Worm (Caenorhabditis elegans) whole organism, late embryonic: Measurements from ENCODE around the gene nhr-58.

ENCODE experiments used
- C38D4.7 ChIP-seq: fragments of 200-800 bp; sonication (Bioruptor generic); optimal IDR thresholded peaks from 2 replicates; lab custom pipeline; 2018; ENCODE audit warnings: mild to moderate bottlenecking, missing genetic modification characterization, moderate library complexity, missing compliant biosample characterization
- K02D7.2 ChIP-seq: sonication (generic microtip); optimal IDR thresholded peaks from 2 replicates; lab custom pipeline; 2017; ENCODE audit warnings: mild to moderate bottlenecking, missing genetic modification characterization, missing compliant biosample characterization
- K09A11.1 ChIP-seq: sonication (generic microtip); optimal IDR thresholded peaks from 2 replicates; lab custom pipeline; 2017; ENCODE audit warnings: antibody characterized with exemption, mild to moderate bottlenecking, missing genetic modification characterization, missing compliant biosample characterization; ENCODE audit not compliant: insufficient read depth
- T23F11.4 ChIP-seq: fragments of 200-800 bp; sonication (Bioruptor generic); optimal IDR thresholded peaks from 2 replicates; lab custom pipeline; 2018; ENCODE audit warnings: mild to moderate bottlenecking, missing genetic modification characterization, missing compliant biosample characterization
- Y22D7AL.16 ChIP-seq: sonication (generic microtip); optimal IDR thresholded peaks from 2 replicates; lab custom pipeline; 2016; ENCODE audit warnings: missing genetic modification characterization, missing compliant biosample characterization
- ahr-1 ChIP-seq: sonication (generic microtip); optimal IDR thresholded peaks from 2 replicates; lab custom pipeline; 2016; ENCODE audit warnings: missing genetic modification characterization, missing compliant biosample characterization
- ama-1 ChIP-seq: fragments of 150-350 bp; optimal IDR thresholded peaks from 2 replicates; lab custom pipeline; 2014
- ceh-14 ChIP-seq: sonication (generic microtip); optimal IDR thresholded peaks from 2 replicates; lab custom pipeline; 2016; ENCODE audit warnings: missing genotype, missing genetic modification characterization, missing compliant biosample characterization
- ceh-22 ChIP-seq: sonication (generic microtip); optimal IDR thresholded peaks from 2 replicates; lab custom pipeline; 2017; ENCODE audit warnings: missing biosample characterization, missing genetic modification characterization
- ceh-30 ChIP-seq: fragments of 150-350 bp; optimal IDR thresholded peaks from 2 replicates; lab custom pipeline; 2014; ENCODE audit warnings: missing biosample characterization, missing genetic modification characterization
- ceh-34 ChIP-seq: sonication (generic microtip); optimal IDR thresholded peaks from 2 replicates; lab custom pipeline; 2016; ENCODE audit warnings: mild to moderate bottlenecking, missing genetic modification characterization, missing compliant biosample characterization
- ceh-45 ChIP-seq: fragments of 200-800 bp; sonication (Bioruptor generic); IDR thresholded peaks from 2 replicates; pipeline ENCODE4 v1.3.6; 2022; ENCODE audit warnings: missing genetic modification reagents, missing genetic modification characterization, missing compliant biosample characterization
- ceh-9 ChIP-seq: sonication (generic microtip); optimal IDR thresholded peaks from 2 replicates; lab custom pipeline; 2016; ENCODE audit warnings: mild to moderate bottlenecking, missing genetic modification characterization, inconsistent platforms, missing compliant biosample characterization
- che-1 ChIP-seq: sonication (generic microtip); optimal IDR thresholded peaks from 2 replicates; lab custom pipeline; 2016; ENCODE audit warnings: mild to moderate bottlenecking, missing genetic modification characterization, missing compliant biosample characterization
- dmd-4 ChIP-seq: sonication (generic microtip); optimal IDR thresholded peaks from 2 replicates; lab custom pipeline; 2016; ENCODE audit warnings: borderline replicate concordance, missing genetic modification characterization, missing compliant biosample characterization
- elt-2 ChIP-seq: sonication (generic microtip); optimal IDR thresholded peaks from 2 replicates; lab custom pipeline; 2016; ENCODE audit warnings: missing genetic modification reagents, missing genetic modification characterization, missing compliant biosample characterization
- elt-4 ChIP-seq: sonication (generic microtip); optimal IDR thresholded peaks from 2 replicates; lab custom pipeline; 2016; ENCODE audit warnings: missing genetic modification characterization, missing compliant biosample characterization
- gmeb-2 ChIP-seq: sonication (generic microtip); optimal IDR thresholded peaks from 2 replicates; lab custom pipeline; 2016; ENCODE audit warnings: missing genetic modification characterization, inconsistent platforms, missing compliant biosample characterization
- hlh-13 ChIP-seq: fragments of 200-800 bp; sonication (Bioruptor generic); optimal IDR thresholded peaks from 2 replicates; lab custom pipeline; 2018; ENCODE audit warnings: mild to moderate bottlenecking, missing genetic modification characterization, missing compliant biosample characterization
- hlh-15 ChIP-seq: sonication (generic microtip); optimal IDR thresholded peaks from 2 replicates; lab custom pipeline; 2016; ENCODE audit warnings: missing genetic modification characterization, missing compliant biosample characterization
- lim-6 ChIP-seq: sonication (generic microtip); optimal IDR thresholded peaks from 2 replicates; lab custom pipeline; 2016; ENCODE audit warnings: missing genetic modification characterization, missing compliant biosample characterization
- lin-11 ChIP-seq: fragments of 200-800 bp; sonication (Bioruptor generic); optimal IDR thresholded peaks from 2 replicates; lab custom pipeline; 2018; ENCODE audit warnings: mild to moderate bottlenecking, missing genetic modification characterization, missing compliant biosample characterization
- madf-2 ChIP-seq: sonication (generic microtip); optimal IDR thresholded peaks from 2 replicates; lab custom pipeline; 2017; ENCODE audit warnings: missing genetic modification characterization, missing compliant biosample characterization
- nfya-1 ChIP-seq: sonication (generic microtip); optimal IDR thresholded peaks from 2 replicates; lab custom pipeline; 2017; ENCODE audit warnings: missing genetic modification characterization, mild to moderate bottlenecking, missing compliant biosample characterization, antibody characterized with exemption, moderate library complexity
- nhr-232 ChIP-seq: sonication (generic microtip); optimal IDR thresholded peaks from 2 replicates; lab custom pipeline; 2016; ENCODE audit warnings: missing genetic modification characterization, missing compliant biosample characterization
- npax-4 ChIP-seq: sonication (generic microtip); optimal IDR thresholded peaks from 2 replicates; lab custom pipeline; 2016; ENCODE audit warnings: missing genetic modification characterization, missing compliant biosample characterization
- pag-3 ChIP-seq: sonication (generic microtip); optimal IDR thresholded peaks from 2 replicates; lab custom pipeline; 2016; ENCODE audit warnings: missing compliant biosample characterization, missing genetic modification characterization, borderline replicate concordance
- pax-1 ChIP-seq: fragments of 150-350 bp; optimal IDR thresholded peaks from 2 replicates; lab custom pipeline; 2014; ENCODE audit warnings: missing biosample characterization, missing genetic modification characterization
- pha-2 ChIP-seq: sonication (generic microtip); optimal IDR thresholded peaks from 2 replicates; lab custom pipeline; 2017; ENCODE audit warnings: mild to moderate bottlenecking, missing genetic modification characterization, missing compliant biosample characterization
- pha-4 ChIP-seq: fragments of 150-350 bp; optimal IDR thresholded peaks from 2 replicates; lab custom pipeline; 2018; ENCODE audit warnings: missing biosample characterization, missing genetic modification reagents, missing genetic modification characterization
- ref-2 ChIP-seq: sonication (generic microtip); optimal IDR thresholded peaks from 2 replicates; lab custom pipeline; 2016; ENCODE audit warnings: missing genetic modification characterization, missing compliant biosample characterization
- sox-4 ChIP-seq: sonication (generic microtip); optimal IDR thresholded peaks from 2 replicates; lab custom pipeline; 2017; ENCODE audit warnings: mild to moderate bottlenecking, missing genetic modification characterization, inconsistent platforms, missing compliant biosample characterization
- ttx-3 ChIP-seq: sonication (generic microtip); optimal IDR thresholded peaks from 2 replicates; lab custom pipeline; 2016; ENCODE audit warnings: missing genetic modification reagents, missing genetic modification characterization, missing compliant biosample characterization
- unc-42 ChIP-seq: sonication (generic microtip); optimal IDR thresholded peaks from 2 replicates; lab custom pipeline; 2016; ENCODE audit warnings: missing genotype, missing genetic modification characterization, missing compliant biosample characterization
- zip-5 ChIP-seq: sonication (generic microtip); optimal IDR thresholded peaks from 2 replicates; lab custom pipeline; 2016; ENCODE audit warnings: missing genetic modification characterization, missing compliant biosample characterization

Gene nhr-58

DNA sequence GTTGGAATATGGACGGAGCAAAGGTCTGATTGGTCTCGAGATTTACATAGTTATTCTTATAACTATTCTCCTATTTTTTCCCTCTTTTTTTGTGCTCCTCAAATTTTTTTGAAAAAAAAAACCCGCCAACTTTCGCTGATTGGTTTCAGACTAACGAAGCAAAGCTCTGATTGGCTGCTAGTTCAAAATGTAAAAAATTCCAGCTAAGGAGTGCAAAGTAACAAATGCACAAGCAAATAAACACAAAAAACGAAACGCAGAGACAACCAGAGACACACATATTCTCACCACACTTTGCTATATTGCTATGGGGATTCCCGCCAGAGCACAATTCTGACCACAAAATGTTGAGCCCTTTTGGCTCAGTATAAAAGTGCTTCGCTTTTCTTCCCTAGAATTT lies 34.7 kb upstream of the nhr-58 start, which contains the start of gene T01G6.1:
Gene T01G6.1, plus strand, starts transcription at position 301 of the 400 bp plus-strand sequence.
- TF ChIP-seq pha-2 (no peak), ceh-9 (tag; lab: Kevin White, UChicago) (no peak), gmeb-2 (tag; lab: Kevin White, UChicago) (no peak), nfya-1 (tag; lab: Kevin White, UChicago) (peak; percentile 37)

DNA sequence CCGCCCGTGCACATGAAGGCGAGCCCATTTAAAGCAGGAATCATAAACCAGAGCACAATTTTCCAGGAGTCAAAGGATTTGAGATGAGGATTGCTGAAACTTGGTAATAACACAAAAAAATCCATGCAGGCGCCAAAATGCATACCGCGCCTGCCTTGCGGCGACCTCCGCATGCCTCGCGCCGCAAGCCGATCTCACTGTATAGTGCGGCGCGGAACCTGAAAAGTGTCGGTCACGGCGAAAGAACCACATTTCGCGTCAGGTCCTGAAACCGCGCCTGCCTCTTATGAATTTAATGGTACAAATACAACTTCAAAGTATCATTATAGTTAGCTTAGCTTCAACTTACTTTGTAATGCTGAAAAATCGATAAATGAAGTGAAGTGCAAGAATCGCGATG lies 31.5 kb upstream of the nhr-58 start:
- TF ChIP-seq hlh-13 (GFP tag; lab: Kevin White, UChicago) (no peak), K09A11.1 (no peak), sox-4 (tag; lab: Kevin White, UChicago) (no peak), pag-3 (tag; lab: Kevin White, UChicago) (no peak), unc-42 (tag; lab: Kevin White, UChicago) (no peak), K02D7.2 (no peak), gmeb-2 (tag; lab: Kevin White, UChicago) (no peak), zip-5 (tag; lab: Kevin White, UChicago) (no peak), che-1 (tag; lab: Kevin White, UChicago) (no peak), ttx-3 (no peak), lin-11 (tag; lab: Kevin White, UChicago) (no peak), pha-2 (no peak), C38D4.7 (GFP tag; lab: Kevin White, UChicago) (no peak), ceh-14 (tag; lab: Kevin White, UChicago) (no peak)
- TF ChIP-seq, all 69 proteins: peak for 0

DNA sequence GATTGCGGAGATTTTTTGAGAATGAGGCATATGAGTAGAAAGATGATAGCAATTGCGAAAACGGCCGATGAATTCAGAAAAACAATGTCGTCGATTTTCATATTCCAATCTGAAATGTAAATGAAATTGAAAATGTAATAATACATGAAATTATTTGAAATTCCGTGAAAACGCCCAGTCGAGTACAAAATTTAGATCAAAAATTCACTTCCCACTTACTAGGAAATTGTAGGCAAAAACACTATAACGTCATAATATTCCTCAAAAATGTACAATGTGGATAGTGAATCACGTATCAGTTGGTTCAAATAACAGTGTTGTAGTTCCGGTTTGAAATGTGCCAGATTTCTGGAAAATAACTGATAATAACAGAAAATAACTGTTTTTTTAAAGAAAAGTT lies 30.8 kb upstream of the nhr-58 start, which contains the start of gene str-256:
Gene str-256, minus strand, starts transcription at position 101 of the 400 bp plus-strand sequence.
- no peak for TF ChIP-seq pax-1
- no peak for TF ChIP-seq ref-2
- TF ChIP-seq K02D7.2: no peak
- no peak for TF ChIP-seq npax-4 (tag; lab: Kevin White, UChicago)
- TF ChIP-seq ahr-1: no peak
- TF ChIP-seq sox-4 (tag; lab: Kevin White, UChicago): no peak
- TF ChIP-seq ceh-22: no peak
- no peak for TF ChIP-seq ceh-30 (tag; lab: Kevin White, UChicago)
- TF ChIP-seq nhr-232 (tag; lab: Kevin White, UChicago): no peak
- TF ChIP-seq hlh-13 (GFP tag; lab: Kevin White, UChicago): no peak
- TF ChIP-seq ceh-45: no peak
- TF ChIP-seq Y22D7AL.16 (tag; lab: Kevin White, UChicago): no peak
- no peak for TF ChIP-seq madf-2 (tag; lab: Kevin White, UChicago)
- no peak for TF ChIP-seq ama-1 (lab: Kevin White, UChicago)
- TF ChIP-seq hlh-15 (tag; lab: Kevin White, UChicago): no peak
- TF ChIP-seq dmd-4 (tag; lab: Kevin White, UChicago): no peak
- TF ChIP-seq ceh-14 (tag; lab: Kevin White, UChicago): no peak
- TF ChIP-seq pha-4 (tag; lab: Kevin White, UChicago): no peak

DNA sequence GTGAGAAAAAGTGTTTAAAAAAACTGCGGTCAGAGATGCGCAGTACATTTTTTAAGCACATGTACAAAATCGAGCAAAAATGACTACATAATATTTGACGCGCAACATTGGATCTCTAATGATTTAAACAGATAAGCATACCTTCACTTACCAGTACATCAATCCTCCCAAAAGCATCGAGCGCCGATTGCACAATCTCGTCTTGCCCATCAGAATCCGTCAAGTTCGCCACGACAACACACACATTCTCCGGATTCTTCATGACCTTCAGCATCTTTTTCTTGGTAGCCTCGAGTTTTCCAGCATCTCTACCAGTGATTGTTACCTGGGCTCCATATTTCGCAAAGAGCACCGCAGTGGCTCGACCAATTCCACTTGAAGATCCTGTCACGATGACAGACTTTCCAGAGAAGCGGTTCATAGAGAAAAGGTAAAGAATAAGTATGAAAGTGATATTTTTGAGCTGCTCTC lies 29.2 kb upstream of the nhr-58 start, which contains the start of gene T01G6.10:
Gene T01G6.10, minus strand, starts transcription at position 421 of the 471 bp plus-strand sequence.
- TF ChIP-seq elt-4 (no peak), elt-2 (tag; lab: Kevin White, UChicago) (no peak), Y22D7AL.16 (tag; lab: Kevin White, UChicago) (no peak), pha-4 (tag; lab: Kevin White, UChicago) (no peak), dmd-4 (tag; lab: Kevin White, UChicago) (no peak), lim-6 (tag; lab: Kevin White, UChicago) (no peak), ceh-34 (no peak), T23F11.4 (GFP tag; lab: Kevin White, UChicago) (no peak), zip-5 (tag; lab: Kevin White, UChicago) (no peak)
